Fruit fly (Drosophila melanogaster) ovary, adult (tissue): ENCODE results near the gene tyf.

ENCODE experiments used
- CG17801 ChIP-seq: fragments of 200-800 bp; optimal IDR thresholded peaks from 2 replicates; lab custom pipeline; 2019; ENCODE audit warnings: missing biosample characterization, mild to moderate bottlenecking, missing genetic modification characterization, moderate library complexity; ENCODE audit not compliant: partially characterized antibody

tyf gene

dm6 chrX:4131049-4131629 lies 14.3 kb downstream of the tyf start, which contains the start of gene GlcAT-I:
Gene GlcAT-I, plus strand, starts transcription at chrX:4131211.
- peak; percentile 12 for TF ChIP-seq CG17801 (GFP tag; lab: Kevin White, UChicago)

- no peak for TF ChIP-seq CG17801 (GFP tag; lab: Kevin White, UChicago)
These were observed 22.2 kb downstream of the tyf start for dm6 chrX:4139043-4139442.

- peak; percentile 62 for TF ChIP-seq CG17801 (GFP tag; lab: Kevin White, UChicago)
These were observed 34.2 kb downstream of the tyf start for dm6 chrX:4150989-4151388.

- no peak for TF ChIP-seq CG17801 (GFP tag; lab: Kevin White, UChicago)
These were observed 53.7 kb downstream of the tyf start for dm6 chrX:4170492-4170891.

- TF ChIP-seq CG17801 (GFP tag; lab: Kevin White, UChicago) = no peak
These were observed 55.4 kb downstream of the tyf start for dm6 chrX:4172143-4172771.

dm6 chrX:4173381-4173780 lies 56.6 kb downstream of the tyf start:
- no peak for TF ChIP-seq CG17801 (GFP tag; lab: Kevin White, UChicago)

dm6 chrX:4175805-4176204 lies 59.0 kb downstream of the tyf start:
- TF ChIP-seq CG17801 (GFP tag; lab: Kevin White, UChicago) = no peak

- TF ChIP-seq CG17801 (GFP tag; lab: Kevin White, UChicago) = no peak
These were observed 60.9 kb downstream of the tyf start for dm6 chrX:4177733-4178132.

- no peak for TF ChIP-seq CG17801 (GFP tag; lab: Kevin White, UChicago)
These were observed 62.0 kb downstream of the tyf start for dm6 chrX:4178819-4179218.
